Worm (Caenorhabditis elegans) whole organism, young adult: Measurements from ENCODE around the gene ech-5.
A peak's percentile ranks its signal among the peaks of the same experiment; 100 is the strongest.

ENCODE experiments used
- B0035.1 ChIP-seq: sonication (generic microtip); optimal IDR thresholded peaks from 2 replicates; lab custom pipeline; 2016; ENCODE audit warnings: missing genetic modification characterization, mild to moderate bottlenecking, missing compliant biosample characterization, missing genotype, missing genetic modification reagents
- B0261.1 ChIP-seq: sonication (generic microtip); optimal IDR thresholded peaks from 2 replicates; lab custom pipeline; 2016; ENCODE audit warnings: mild to moderate bottlenecking, missing genetic modification characterization, moderate library complexity, missing compliant biosample characterization
- F52B5.7 ChIP-seq: sonication (generic microtip); optimal IDR thresholded peaks from 2 replicates; lab custom pipeline; 2016; ENCODE audit warnings: mild to moderate bottlenecking, missing genetic modification characterization, missing compliant biosample characterization
- F55B11.4 ChIP-seq: sonication (generic microtip); optimal IDR thresholded peaks from 2 replicates; lab custom pipeline; 2016; ENCODE audit warnings: missing compliant biosample characterization, missing genetic modification characterization, borderline replicate concordance; ENCODE audit not compliant: insufficient read depth
- K12H6.12 ChIP-seq: fragments of 200-800 bp; sonication (Bioruptor generic); optimal IDR thresholded peaks from 2 replicates; lab custom pipeline; 2018; ENCODE audit warnings: mild to moderate bottlenecking, missing genetic modification characterization, missing compliant biosample characterization
- Y53G8AR.9 ChIP-seq: fragments of 200-800 bp; sonication (Bioruptor generic); conservative IDR thresholded peaks from 2 replicates; pipeline ENCODE4 v1.3.6; 2022; ENCODE audit warnings: missing genetic modification reagents, missing genetic modification characterization, missing compliant biosample characterization
- ama-1 ChIP-seq, 3 experiments: fragments of 150-350 bp in 1 of 3; sonication (generic microtip) in 2 of 3; optimal IDR thresholded peaks; 2 replicates each; lab custom pipeline; 2014 to 2018; ENCODE audit warnings: missing biosample characterization in 2 of 3, missing genetic modification characterization in 2 of 3, missing genetic modification reagents in 2 of 3
- aptf-2 ChIP-seq: fragments of 200-800 bp; sonication (Bioruptor generic); conservative IDR thresholded peaks from 2 replicates; pipeline ENCODE4 v1.3.6; 2022; ENCODE audit warnings: missing genetic modification reagents, missing genetic modification characterization, missing compliant biosample characterization
- bed-2 ChIP-seq: fragments of 200-800 bp; sonication (Bioruptor generic); IDR thresholded peaks from 2 replicates; pipeline ENCODE4 v1.3.6; 2022; ENCODE audit warnings: missing genetic modification reagents, missing genetic modification characterization, missing compliant biosample characterization
- ceh-91 ChIP-seq: fragments of 200-800 bp; sonication (Bioruptor generic); IDR thresholded peaks from 2 replicates; pipeline ENCODE4 v1.3.6; 2022; ENCODE audit warnings: missing genetic modification reagents, missing genetic modification characterization, missing compliant biosample characterization
- dox-1 ChIP-seq: fragments of 200-800 bp; sonication (Bioruptor generic); IDR thresholded peaks from 2 replicates; pipeline ENCODE4 v1.3.6; 2022; ENCODE audit warnings: missing genetic modification reagents, missing genetic modification characterization, missing compliant biosample characterization
- egrh-3 ChIP-seq: fragments of 200-800 bp; sonication (Bioruptor generic); IDR thresholded peaks from 2 replicates; pipeline ENCODE4 v1.3.6; 2022; ENCODE audit warnings: missing genetic modification reagents, missing genetic modification characterization, missing compliant biosample characterization
- ekl-4 ChIP-seq: fragments of 200-800 bp; sonication (Bioruptor generic); IDR thresholded peaks from 2 replicates; pipeline ENCODE4 v1.3.6; 2022; ENCODE audit warnings: missing genetic modification reagents, missing genetic modification characterization, missing compliant biosample characterization
- ets-4 ChIP-seq: fragments of 200-800 bp; sonication (Bioruptor generic); optimal IDR thresholded peaks from 2 replicates; lab custom pipeline; 2018; ENCODE audit warnings: mild to moderate bottlenecking, missing genetic modification characterization, missing compliant biosample characterization
- hmg-1.2 ChIP-seq: fragments of 200-800 bp; sonication (Bioruptor generic); IDR thresholded peaks from 2 replicates; pipeline ENCODE4 v1.3.6; 2022; ENCODE audit warnings: missing genetic modification reagents, missing genetic modification characterization, missing compliant biosample characterization
- let-526 ChIP-seq: fragments of 200-800 bp; sonication (Bioruptor generic); IDR thresholded peaks from 2 replicates; pipeline ENCODE4 v1.3.6; 2022; ENCODE audit warnings: missing genetic modification reagents, missing genetic modification characterization, missing compliant biosample characterization
- lin-40 ChIP-seq: sonication (generic microtip); optimal IDR thresholded peaks from 2 replicates; lab custom pipeline; 2016; ENCODE audit warnings: missing genetic modification characterization, mild to moderate bottlenecking, missing compliant biosample characterization, missing genotype, missing genetic modification reagents
- mcd-1 ChIP-seq: fragments of 200-800 bp; sonication (Bioruptor generic); IDR thresholded peaks from 2 replicates; pipeline ENCODE4 v1.3.6; 2022; ENCODE audit warnings: missing genetic modification reagents, missing genetic modification characterization, missing compliant biosample characterization
- nfya-2 ChIP-seq: fragments of 200-800 bp; sonication (Bioruptor generic); IDR thresholded peaks from 2 replicates; pipeline ENCODE4 v1.3.6; 2022; ENCODE audit warnings: missing genetic modification reagents, missing genetic modification characterization, missing compliant biosample characterization
- nfyb-1 ChIP-seq: fragments of 200-800 bp; sonication (Bioruptor generic); IDR thresholded peaks from 2 replicates; pipeline ENCODE4 v1.3.6; 2022; ENCODE audit warnings: missing genetic modification reagents, missing genetic modification characterization, missing compliant biosample characterization
- nhr-120 ChIP-seq: fragments of 200-800 bp; sonication (Bioruptor generic); IDR thresholded peaks from 2 replicates; pipeline ENCODE4 v1.3.6; 2022; ENCODE audit warnings: missing genetic modification characterization, missing compliant biosample characterization
- repo-1 ChIP-seq: sonication (generic microtip); optimal IDR thresholded peaks from 2 replicates; lab custom pipeline; 2017; ENCODE audit warnings: mild to moderate bottlenecking, missing genetic modification characterization, missing compliant biosample characterization
- snpc-1.1 ChIP-seq: sonication (generic microtip); optimal IDR thresholded peaks from 2 replicates; lab custom pipeline; 2017; ENCODE audit warnings: missing genetic modification characterization, mild to moderate bottlenecking, missing compliant biosample characterization, antibody characterized with exemption, moderate library complexity, missing genotype, missing genetic modification reagents; ENCODE audit not compliant: insufficient read depth
- unc-62 ChIP-seq: fragments of 150-350 bp; optimal IDR thresholded peaks from 2 replicates; lab custom pipeline; 2014; ENCODE audit warnings: missing biosample characterization, missing genetic modification reagents, missing genetic modification characterization
- zfh-2 ChIP-seq: fragments of 200-800 bp; sonication (Bioruptor generic); conservative IDR thresholded peaks from 2 replicates; pipeline ENCODE4 v1.3.6; 2022; ENCODE audit warnings: missing genetic modification reagents, missing genetic modification characterization, missing compliant biosample characterization
- zim-3 ChIP-seq: sonication (generic microtip); optimal IDR thresholded peaks from 2 replicates; lab custom pipeline; 2017; ENCODE audit warnings: mild to moderate bottlenecking, missing genetic modification characterization, moderate library complexity, missing compliant biosample characterization
- ztf-25 ChIP-seq: fragments of 200-800 bp; sonication (Bioruptor generic); IDR thresholded peaks from 2 replicates; pipeline ENCODE4 v1.3.6; 2022; ENCODE audit warnings: missing genetic modification reagents, missing genetic modification characterization, missing compliant biosample characterization

ech-5 gene

ce11 chrIV:762016-762459 is 34.8 kb upstream of the ech-5 start:
- no peak for TF ChIP-seq zim-3 (tag; lab: Kevin White, UChicago)
- TF ChIP-seq B0035.1 (tag; lab: Kevin White, UChicago) = peak; percentile 7
- TF ChIP-seq dox-1 = no peak
- TF ChIP-seq ekl-4 (GFP tag; lab: Robert Waterston, UW) = no peak
- peak; percentile 87 for TF ChIP-seq ama-1 (optimal IDR thresholded peaks at IDR 0.05; lab: Kevin White, UChicago)
- TF ChIP-seq ama-1 (GFP tag; optimal IDR thresholded peaks at IDR 0.05; lab: Kevin White, UChicago) = no peak

- no peak for TF ChIP-seq ets-4 (GFP tag; lab: Kevin White, UChicago)
- TF ChIP-seq repo-1 (tag; lab: Kevin White, UChicago) = peak; percentile 31
- peak; percentile 23; the same call in 1 of the 2 replicates for TF ChIP-seq mcd-1 (GFP tag; lab: Robert Waterston, UW)
- TF ChIP-seq hmg-1.2 (GFP tag; lab: Robert Waterston, UW) = no peak
- TF ChIP-seq aptf-2 (GFP tag; lab: Robert Waterston, UW) = 0 out of 2 replicates have a peak, but pooled peaks have one; percentile 20
- peak; percentile 66; the same call in 1 of the 2 replicates for TF ChIP-seq nhr-120 (GFP tag; lab: Robert Waterston, UW)
- TF ChIP-seq nfya-2 (GFP tag; lab: Robert Waterston, UW) = no peak
- no peak for TF ChIP-seq zim-3 (tag; lab: Kevin White, UChicago)
- TF ChIP-seq egrh-3 (GFP tag; lab: Robert Waterston, UW) = peak; percentile 92
- TF ChIP-seq ekl-4 (GFP tag; lab: Robert Waterston, UW) = no peak
- peak; percentile 83 for TF ChIP-seq zfh-2
These were observed 34.1 kb upstream of the ech-5 start for ce11 chrIV:762486-763376.

- TF ChIP-seq Y53G8AR.9 (GFP tag; lab: Robert Waterston, UW) = 0 out of 2 replicates have a peak, but pooled peaks have one; percentile 16
- TF ChIP-seq zfh-2 = no peak
- no peak for TF ChIP-seq nfyb-1
- peak; percentile 91 for TF ChIP-seq ama-1 (optimal IDR thresholded peaks at IDR 0.05; lab: Kevin White, UChicago)
- no peak for TF ChIP-seq ama-1 (GFP tag; optimal IDR thresholded peaks at IDR 0.05; lab: Kevin White, UChicago)
- no peak for TF ChIP-seq ceh-91 (GFP tag; lab: Robert Waterston, UW)
- TF ChIP-seq lin-40 = peak; percentile 39
- TF ChIP-seq hmg-1.2 (GFP tag; lab: Robert Waterston, UW) = peak; percentile 43
These were observed 33.3 kb upstream of the ech-5 start, which contains the start of gene col-103 for ce11 chrIV:763377-764063. TSS of gene col-103 (minus strand) at chrIV:763678.

ce11 chrIV:768312-768711 is 28.5 kb upstream of the ech-5 start, which contains the start of gene F56B3.2:
TSS of gene F56B3.2 (minus strand) at chrIV:768584.
- no peak for TF ChIP-seq let-526
- TF ChIP-seq ztf-25 (GFP tag; lab: Robert Waterston, UW) = no peak
- no peak for TF ChIP-seq repo-1 (tag; lab: Kevin White, UChicago)
- no peak for TF ChIP-seq F52B5.7 (tag; lab: Kevin White, UChicago)
- no peak for TF ChIP-seq K12H6.12
- TF ChIP-seq unc-62 = no peak
- no peak for TF ChIP-seq bed-2 (GFP tag; lab: Robert Waterston, UW)
- TF ChIP-seq B0261.1 (tag; lab: Kevin White, UChicago) = no peak
- TF ChIP-seq F55B11.4 (tag; lab: Kevin White, UChicago) = no peak
- TF ChIP-seq snpc-1.1 (tag; lab: Kevin White, UChicago) = no peak
- TF ChIP-seq, all 124 proteins: peak for 0
